Fruit fly (Drosophila melanogaster): ENCODE results near the gene tna.

dm6 chr3L:10854801-10855418 lies 19.6 kb downstream of the tna start:
- TF ChIP-seq CG1602 (GFP tag; optimal IDR thresholded peaks at IDR 0.05) (no peak), D (optimal IDR thresholded peaks at IDR 0.05) (no peak), D (GFP tag; optimal IDR thresholded peaks at IDR 0.05) (no peak), chif (GFP tag; optimal IDR thresholded peaks at IDR 0.05) (no peak), CG30403 (GFP tag; optimal IDR thresholded peaks at IDR 0.05) (no peak), bab2 (GFP tag; optimal IDR thresholded peaks at IDR 0.05) (no peak), CG10321 (GFP tag; IDR thresholded peaks at IDR 0.05) (no peak)

Measured in whole organism, embryonic.